Fruit fly (Drosophila melanogaster) whole organism, pupa: ENCODE measurements around the gene CG13113.
A peak's percentile ranks its signal among the peaks of the same experiment; 100 is the strongest.

Source experiments
- CG10348 ChIP-seq: fragments of 200-800 bp; sonication (Bioruptor generic); IDR thresholded peaks from 2 replicates; pipeline ENCODE4 v1.3.6; 2022; ENCODE audit warnings: missing biosample characterization, missing genetic modification characterization
- CG12605 ChIP-seq: fragments of 200-800 bp; sonication (Bioruptor generic); IDR thresholded peaks from 2 replicates; pipeline ENCODE4 v1.3.6; 2022; ENCODE audit warnings: missing biosample characterization, missing genetic modification characterization
- CG13204 ChIP-seq: fragments of 200-800 bp; sonication (Bioruptor generic); optimal IDR thresholded peaks from 2 replicates; lab custom pipeline; 2018; ENCODE audit warnings: missing biosample characterization, mild to moderate bottlenecking, missing genetic modification characterization, moderate library complexity
- CG14655 ChIP-seq: fragments of 200-800 bp; sonication (Bioruptor generic); optimal IDR thresholded peaks from 3 replicates; lab custom pipeline; 2017; ENCODE audit warnings: mild to moderate bottlenecking, missing biosample characterization, missing genetic modification reagents, missing genetic modification characterization
- CG15710 ChIP-seq: fragments of 200-800 bp; sonication (Bioruptor generic); optimal IDR thresholded peaks from 2 replicates; lab custom pipeline; 2018; ENCODE audit warnings: missing biosample characterization, mild to moderate bottlenecking, missing genetic modification characterization, moderate library complexity
- CG17806 ChIP-seq: fragments of 200-800 bp; sonication (Bioruptor generic); optimal IDR thresholded peaks from 2 replicates; lab custom pipeline; 2018; ENCODE audit warnings: missing biosample characterization, mild to moderate bottlenecking, missing genetic modification characterization, moderate library complexity
- CG32121 ChIP-seq: fragments of 200-800 bp; sonication (Bioruptor generic); IDR thresholded peaks from 2 replicates; pipeline ENCODE4 v1.3.6; 2022; ENCODE audit warnings: missing biosample characterization, missing genetic modification characterization
- CG34367 ChIP-seq: fragments of 200-800 bp; sonication (Bioruptor generic); optimal IDR thresholded peaks from 2 replicates; lab custom pipeline; 2018; ENCODE audit warnings: missing biosample characterization, mild to moderate bottlenecking, missing genetic modification characterization
- CG4496 ChIP-seq: fragments of 200-800 bp; sonication (Bioruptor generic); IDR thresholded peaks from 3 replicates; pipeline ENCODE4 v1.3.6; 2022; ENCODE audit warnings: missing biosample characterization, missing genetic modification characterization
- CG8159 ChIP-seq: fragments of 200-800 bp; sonication (Bioruptor generic); optimal IDR thresholded peaks from 3 replicates; lab custom pipeline; 2018; ENCODE audit warnings: missing biosample characterization, mild to moderate bottlenecking, missing genetic modification characterization, moderate library complexity
- CG8301 ChIP-seq: fragments of 200-800 bp; sonication (Bioruptor generic); optimal IDR thresholded peaks from 2 replicates; lab custom pipeline; 2018; ENCODE audit warnings: missing biosample characterization, mild to moderate bottlenecking, missing genetic modification characterization
- CG9948 ChIP-seq: fragments of 200-800 bp; sonication (Bioruptor generic); optimal IDR thresholded peaks from 2 replicates; lab custom pipeline; 2018; ENCODE audit warnings: missing biosample characterization, mild to moderate bottlenecking, missing genetic modification characterization, moderate library complexity
- D1 ChIP-seq: fragments of 200-800 bp; sonication (Bioruptor generic); optimal IDR thresholded peaks from 2 replicates; lab custom pipeline; 2018; ENCODE audit warnings: missing biosample characterization, mild to moderate bottlenecking, missing genetic modification characterization, moderate library complexity
- EcR ChIP-seq: fragments of 200-800 bp; sonication (Bioruptor generic); optimal IDR thresholded peaks from 3 replicates; lab custom pipeline; 2019; ENCODE audit warnings: missing biosample characterization, missing genetic modification characterization, mild to moderate bottlenecking, moderate library complexity, missing genetic modification reagents
- Ets98B ChIP-seq: fragments of 200-800 bp; sonication (Bioruptor generic); IDR thresholded peaks from 2 replicates; pipeline ENCODE4 v1.3.6; 2022; ENCODE audit warnings: missing biosample characterization, missing genetic modification characterization
- Pif1A ChIP-seq: fragments of 200-800 bp; sonication (Bioruptor generic); optimal IDR thresholded peaks from 3 replicates; lab custom pipeline; 2016; ENCODE audit warnings: missing biosample characterization, missing genetic modification characterization
- Pif1B ChIP-seq: fragments of 200-800 bp; sonication (Bioruptor generic); optimal IDR thresholded peaks from 3 replicates; lab custom pipeline; 2016; ENCODE audit warnings: missing biosample characterization, missing genetic modification characterization
- Snoo ChIP-seq: fragments of 200-800 bp; sonication (Bioruptor generic); optimal IDR thresholded peaks from 3 replicates; lab custom pipeline; 2017; ENCODE audit warnings: missing biosample characterization, mild to moderate bottlenecking, missing genetic modification characterization, inconsistent platforms
- fd96Ca ChIP-seq: fragments of 200-800 bp; sonication (Bioruptor generic); IDR thresholded peaks from 3 replicates; pipeline ENCODE4 v1.3.6; 2022; ENCODE audit warnings: missing biosample characterization, missing genetic modification characterization
- gl ChIP-seq: fragments of 200-800 bp; sonication (Bioruptor generic); optimal IDR thresholded peaks from 2 replicates; lab custom pipeline; 2018; ENCODE audit warnings: missing biosample characterization, mild to moderate bottlenecking, missing genetic modification characterization
- rn ChIP-seq: fragments of 200-800 bp; sonication (Bioruptor generic); IDR thresholded peaks from 2 replicates; pipeline ENCODE4 v1.3.6; 2022; ENCODE audit warnings: missing biosample characterization, missing genetic modification characterization

CG13113 gene

dm6 chr2L:9513771-9514170, 30.2 kb upstream of the CG13113 start:
- TF ChIP-seq CG4496 (GFP tag; lab: Robert Waterston, UW) (no peak), Pif1B (GFP tag; lab: Kevin White, UChicago) (no peak), CG13204 (GFP tag; lab: Kevin White, UChicago) (no peak), CG9948 (tag; lab: Kevin White, UChicago) (no peak), CG10348 (GFP tag; lab: Robert Waterston, UW) (no peak)

DNA sequence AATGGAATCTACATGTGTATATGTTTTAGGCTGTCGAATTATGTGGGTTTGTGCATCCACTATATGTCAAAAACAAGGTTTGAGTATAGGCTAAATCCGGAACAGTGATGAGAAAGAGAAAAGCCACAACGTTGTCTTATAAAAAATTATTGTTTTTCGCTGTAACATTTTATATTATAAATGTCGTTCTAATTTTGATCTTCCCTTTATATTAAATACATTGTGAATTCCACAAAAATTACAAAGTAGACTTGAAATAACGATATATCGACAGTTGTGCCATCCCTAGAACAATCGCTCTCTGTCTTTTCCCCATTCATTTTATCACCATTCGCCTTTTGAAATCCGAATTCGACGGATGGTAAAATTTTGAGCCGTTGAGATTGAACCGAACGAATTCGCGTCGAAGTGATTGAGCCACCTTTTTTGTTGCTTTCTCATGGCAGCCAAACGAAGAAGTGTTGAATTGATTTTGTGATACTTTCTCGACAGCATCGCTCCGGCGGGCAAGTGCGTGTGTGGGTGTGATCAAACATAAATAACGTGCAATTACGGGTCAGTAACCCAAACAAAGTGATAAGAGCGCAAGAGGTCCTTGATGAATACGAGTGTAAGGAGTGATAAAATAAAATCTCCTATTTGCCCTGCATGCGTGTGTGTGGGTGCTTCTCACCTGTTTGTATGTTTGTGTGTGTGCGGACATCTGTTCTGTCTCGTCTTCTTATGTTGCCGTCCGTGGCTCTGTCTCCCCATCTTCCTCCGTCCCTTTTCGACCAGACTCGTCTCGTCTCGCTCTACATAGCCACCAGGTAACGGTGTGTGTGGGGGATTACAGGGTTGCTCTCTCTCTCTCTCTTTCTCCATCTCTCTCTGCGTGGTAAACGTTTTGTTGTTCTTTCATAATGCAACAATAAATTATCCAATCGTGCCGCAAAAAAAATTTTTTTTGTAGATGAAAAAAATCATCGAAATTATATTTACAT, 22.8 kb upstream of the CG13113 start, which contains the start of gene Oatp30B:
Gene Oatp30B (plus strand): TSS at position 325 of the 983 bp plus-strand sequence.
- TF ChIP-seq gl (tag; lab: Kevin White, UChicago), result peak; percentile 74
- peak; percentile 98 for TF ChIP-seq EcR (GFP tag; lab: Kevin White, UChicago)
- peak; percentile 93 for TF ChIP-seq CG15710 (tag; lab: Kevin White, UChicago)
- TF ChIP-seq CG4496 (GFP tag; lab: Robert Waterston, UW), result peak; percentile 96
- peak; percentile 23 for TF ChIP-seq CG13204 (GFP tag; lab: Kevin White, UChicago)
- TF ChIP-seq rn (GFP tag; lab: Robert Waterston, UW), result peak; percentile 88
- TF ChIP-seq CG8301 (tag; lab: Kevin White, UChicago), result peak; percentile 89
- peak; percentile 92 for TF ChIP-seq CG8159 (tag; lab: Kevin White, UChicago)
- peak; percentile 81; the same call in 2 of the 3 replicates for TF ChIP-seq fd96Ca (GFP tag; lab: Robert Waterston, UW)
- peak; percentile 96 for TF ChIP-seq Ets98B (GFP tag; lab: Robert Waterston, UW)
- peak; percentile 90 for TF ChIP-seq Pif1A (GFP tag; lab: Kevin White, UChicago)
- peak; percentile 92 for TF ChIP-seq CG17806 (tag; lab: Kevin White, UChicago)
- TF ChIP-seq Snoo (tag; lab: Kevin White, UChicago), result peak; percentile 90
- TF ChIP-seq CG9948 (tag; lab: Kevin White, UChicago), result peak; percentile 85
- peak; percentile 76 for TF ChIP-seq Pif1B (GFP tag; lab: Kevin White, UChicago)
- TF ChIP-seq CG34367, result peak; percentile 90
- peak; percentile 52; the same call in 1 of the 2 replicates for TF ChIP-seq CG10348 (GFP tag; lab: Robert Waterston, UW)
- TF ChIP-seq CG12605 (GFP tag; lab: Robert Waterston, UW), result peak; percentile 94
- TF ChIP-seq CG14655 (GFP tag; lab: Kevin White, UChicago), result peak; percentile 87
- TF ChIP-seq D1, result peak; percentile 78
- peak; percentile 95 for TF ChIP-seq CG32121 (GFP tag; lab: Robert Waterston, UW)

DNA sequence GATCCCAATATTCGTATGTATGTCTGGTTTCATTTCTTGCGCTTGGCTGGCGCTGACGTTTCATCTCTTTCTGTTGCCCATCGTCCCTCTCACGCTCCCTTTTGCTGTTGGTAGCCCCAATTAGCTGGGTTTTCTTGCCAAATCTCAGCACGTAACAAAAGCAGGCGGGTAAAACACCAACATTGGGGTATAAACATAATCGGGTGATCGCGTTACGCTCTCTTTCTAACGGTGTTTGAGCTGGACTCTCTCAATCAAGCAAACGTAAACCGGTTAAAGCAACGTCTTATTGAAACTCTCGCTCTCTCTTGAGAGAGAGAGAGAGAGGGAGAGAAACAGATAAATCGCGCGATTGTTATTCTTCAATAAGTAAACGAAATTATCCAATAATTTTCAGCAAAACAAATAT, 21.2 kb upstream of the CG13113 start:
- peak; percentile 21 for TF ChIP-seq EcR (GFP tag; lab: Kevin White, UChicago)
- TF ChIP-seq CG10348 (GFP tag; lab: Robert Waterston, UW), result no peak
- no peak for TF ChIP-seq Pif1B (GFP tag; lab: Kevin White, UChicago)
- no peak for TF ChIP-seq CG14655 (GFP tag; lab: Kevin White, UChicago)
- no peak for TF ChIP-seq CG8301 (tag; lab: Kevin White, UChicago)

DNA sequence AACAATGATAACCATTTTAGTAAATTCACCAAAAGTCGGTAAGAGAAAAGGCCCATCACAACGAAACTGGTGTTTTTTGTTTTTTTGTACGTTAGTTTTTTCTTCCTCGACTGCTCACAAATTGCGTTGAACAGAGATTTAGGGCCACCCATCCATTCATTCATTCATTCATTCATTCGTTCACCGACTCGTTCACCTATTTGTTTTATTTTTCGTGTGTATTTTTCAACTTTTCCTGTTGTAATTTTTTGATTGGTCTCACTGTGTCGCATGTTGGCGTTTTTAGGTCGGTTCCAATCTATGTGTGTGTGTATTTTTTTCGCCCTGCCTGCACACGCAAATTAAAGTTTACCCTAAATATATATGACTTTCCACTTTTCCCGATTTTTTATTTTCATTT, 19.1 kb upstream of the CG13113 start:
- TF ChIP-seq CG14655 (GFP tag; lab: Kevin White, UChicago), result no peak
- no peak for TF ChIP-seq Pif1B (GFP tag; lab: Kevin White, UChicago)
- no peak for TF ChIP-seq gl (tag; lab: Kevin White, UChicago)
- no peak for TF ChIP-seq rn (GFP tag; lab: Robert Waterston, UW)
- TF ChIP-seq CG8159 (tag; lab: Kevin White, UChicago), result no peak
- TF ChIP-seq fd96Ca (GFP tag; lab: Robert Waterston, UW), result no peak
- no peak for TF ChIP-seq D1
- no peak for TF ChIP-seq CG12605 (GFP tag; lab: Robert Waterston, UW)
- TF ChIP-seq CG32121 (GFP tag; lab: Robert Waterston, UW), result no peak
- TF ChIP-seq CG4496 (GFP tag; lab: Robert Waterston, UW), result no peak
- no peak for TF ChIP-seq Ets98B (GFP tag; lab: Robert Waterston, UW)
- TF ChIP-seq Pif1A (GFP tag; lab: Kevin White, UChicago), result no peak
- TF ChIP-seq CG15710 (tag; lab: Kevin White, UChicago), result no peak
- no peak for TF ChIP-seq CG10348 (GFP tag; lab: Robert Waterston, UW)
- no peak for TF ChIP-seq CG9948 (tag; lab: Kevin White, UChicago)
- no peak for TF ChIP-seq CG8301 (tag; lab: Kevin White, UChicago)

dm6 chr2L:9525719-9526118, 18.3 kb upstream of the CG13113 start:
- TF ChIP-seq CG12605 (GFP tag; lab: Robert Waterston, UW), result peak; percentile 57
- TF ChIP-seq EcR (GFP tag; lab: Kevin White, UChicago), result peak; percentile 8
- peak; percentile 33 for TF ChIP-seq CG34367
- TF ChIP-seq Pif1A (GFP tag; lab: Kevin White, UChicago), result peak; percentile 40
- no peak for TF ChIP-seq D1
- no peak for TF ChIP-seq CG8301 (tag; lab: Kevin White, UChicago)
- TF ChIP-seq CG13204 (GFP tag; lab: Kevin White, UChicago), result peak; percentile 42
- TF ChIP-seq CG9948 (tag; lab: Kevin White, UChicago), result no peak
- TF ChIP-seq CG32121 (GFP tag; lab: Robert Waterston, UW), result peak; percentile 50
- no peak for TF ChIP-seq CG10348 (GFP tag; lab: Robert Waterston, UW)
- TF ChIP-seq CG8159 (tag; lab: Kevin White, UChicago), result peak; percentile 27
- TF ChIP-seq CG15710 (tag; lab: Kevin White, UChicago), result peak; percentile 32
- no peak for TF ChIP-seq fd96Ca (GFP tag; lab: Robert Waterston, UW)
- no peak for TF ChIP-seq Snoo (tag; lab: Kevin White, UChicago)
- TF ChIP-seq rn (GFP tag; lab: Robert Waterston, UW), result no peak
- peak; percentile 80 for TF ChIP-seq CG4496 (GFP tag; lab: Robert Waterston, UW)
- TF ChIP-seq Pif1B (GFP tag; lab: Kevin White, UChicago), result peak; percentile 54
- peak; percentile 17 for TF ChIP-seq CG17806 (tag; lab: Kevin White, UChicago)
- peak; percentile 52 for TF ChIP-seq Ets98B (GFP tag; lab: Robert Waterston, UW)
- TF ChIP-seq CG14655 (GFP tag; lab: Kevin White, UChicago), result peak; percentile 43
- TF ChIP-seq gl (tag; lab: Kevin White, UChicago), result peak; percentile 72
